Fruit fly (Drosophila melanogaster): ENCODE results near the gene Zip102B.

Zip102B gene

dm6 chr4:329119-329518 is 15.2 kb upstream of the Zip102B start:
- peak; percentile 91 for TF ChIP-seq CG2199 (GFP tag; IDR thresholded peaks at IDR 0.05)
- TF ChIP-seq CG30020 (tag; optimal IDR thresholded peaks at IDR 0.05), result peak; percentile 56
- TF ChIP-seq CG10565 (GFP tag; optimal IDR thresholded peaks at IDR 0.05), result no peak
- TF ChIP-seq Hr3 (GFP tag; optimal IDR thresholded peaks at IDR 0.05), result no peak

dm6 chr4:318795-319194 is 4.9 kb upstream of the Zip102B start:
- TF ChIP-seq cg (GFP tag; optimal IDR thresholded peaks at IDR 0.05) (peak; percentile 8), ham (GFP tag; IDR thresholded peaks at IDR 0.05) (no peak), crp (GFP tag; optimal IDR thresholded peaks at IDR 0.05) (no peak), Med (GFP tag) (peak; percentile 11), Fer2 (tag; optimal IDR thresholded peaks at IDR 0.05) (no peak), MESR4 (GFP tag; optimal IDR thresholded peaks at IDR 0.05) (no peak), row (GFP tag; IDR thresholded peaks at IDR 0.05) (peak; percentile 55; the same call in 2 of the 3 replicates), CG5245 (GFP tag; optimal IDR thresholded peaks at IDR 0.05) (no peak), gce (GFP tag; IDR thresholded peaks at IDR 0.05) (no peak), hkb (optimal IDR thresholded peaks at IDR 0.05) (no peak), hkb (GFP tag; IDR thresholded peaks at IDR 0.05) (0 out of 2 replicates have a peak, but pooled peaks have one; percentile 31), ro (GFP tag; IDR thresholded peaks at IDR 0.05) (no peak), CG9876 (GFP tag; optimal IDR thresholded peaks at IDR 0.05) (no peak), D19A (tag; optimal IDR thresholded peaks at IDR 0.05) (peak; percentile 86), hth (optimal IDR thresholded peaks at IDR 0.05) (no peak), CG11696 (GFP tag; IDR thresholded peaks at IDR 0.05) (no peak), CG34224 (GFP tag; IDR thresholded peaks at IDR 0.05; ENCODE audit: partially characterized antibody) (no peak), CG16813 (GFP tag; IDR thresholded peaks at IDR 0.05; ENCODE audit: partially characterized antibody) (no peak), sob (GFP tag; IDR thresholded peaks at IDR 0.05) (0 out of 2 replicates have a peak, but pooled peaks have one; percentile 12), CG7271 (tag; optimal IDR thresholded peaks at IDR 0.05) (no peak)

- no peak for TF ChIP-seq CG31224 (GFP tag; IDR thresholded peaks at IDR 0.05)
- TF ChIP-seq pros (GFP tag; optimal IDR thresholded peaks at IDR 0.05), result no peak
- no peak for TF ChIP-seq Trl (optimal IDR thresholded peaks at IDR 0.05)
- no peak for TF ChIP-seq Trl (GFP tag; optimal IDR thresholded peaks at IDR 0.05)
- no peak for TF ChIP-seq HLH4C (GFP tag; IDR thresholded peaks at IDR 0.05; ENCODE audit: partially characterized antibody)
- TF ChIP-seq CG11560 (tag; IDR thresholded peaks at IDR 0.05), result no peak
- TF ChIP-seq gro (GFP tag; optimal IDR thresholded peaks at IDR 0.05), result no peak
- no peak for TF ChIP-seq CG15696 (tag; optimal IDR thresholded peaks at IDR 0.05)
- no peak for TF ChIP-seq en (GFP tag; optimal IDR thresholded peaks at IDR 0.05)
- TF ChIP-seq CG9876 (GFP tag; optimal IDR thresholded peaks at IDR 0.05), result no peak
- no peak for TF ChIP-seq zen (tag; optimal IDR thresholded peaks at IDR 0.05)
- TF ChIP-seq Dll (GFP tag; IDR thresholded peaks at IDR 0.05; ENCODE audit: partially characterized antibody), result no peak
- peak; percentile 21 for TF ChIP-seq CG17802 (tag; optimal IDR thresholded peaks at IDR 0.05)
- TF ChIP-seq Deaf1 (tag; optimal IDR thresholded peaks at IDR 0.05), result no peak
- TF ChIP-seq sc (optimal IDR thresholded peaks at IDR 0.05), result no peak
- no peak for TF ChIP-seq sc (GFP tag; optimal IDR thresholded peaks at IDR 0.05)
- TF ChIP-seq Fer3 (tag; optimal IDR thresholded peaks at IDR 0.05), result no peak
- no peak for TF ChIP-seq NC2β (GFP tag; optimal IDR thresholded peaks at IDR 0.05)
- TF ChIP-seq jumu (GFP tag; optimal IDR thresholded peaks at IDR 0.05), result no peak
- peak; percentile 43 for TF ChIP-seq Med (GFP tag)
- no peak for TF ChIP-seq Dp (GFP tag; optimal IDR thresholded peaks at IDR 0.05)
- no peak for TF ChIP-seq CG8359 (GFP tag; optimal IDR thresholded peaks at IDR 0.05; ENCODE audit: borderline replicate concordance)
- no peak for TF ChIP-seq grn (GFP tag; optimal IDR thresholded peaks at IDR 0.05)
- peak; percentile 68 for TF ChIP-seq sens (GFP tag)
- TF ChIP-seq CG4360 (GFP tag; IDR thresholded peaks at IDR 0.05), result no peak
- no peak for TF ChIP-seq CG2129 (GFP tag; IDR thresholded peaks at IDR 0.05; ENCODE audit: partially characterized antibody)
- no peak for TF ChIP-seq CG9727 (GFP tag; optimal IDR thresholded peaks at IDR 0.05)
- peak; percentile 20 for TF ChIP-seq wek (GFP tag; optimal IDR thresholded peaks at IDR 0.05)
- 0 out of 3 replicates have a peak, but pooled peaks have one; percentile 32 for TF ChIP-seq CG2199 (GFP tag; IDR thresholded peaks at IDR 0.05)
These were observed 1.4 kb upstream of the Zip102B start for dm6 chr4:315322-315721.

Data from whole organism, embryonic.